Fruit fly (Drosophila melanogaster) whole organism, prepupa: ENCODE measurements around the gene TfIIFalpha.

Experiments used
- CG11762 ChIP-seq: fragments of 200-800 bp; sonication (Bioruptor generic); optimal IDR thresholded peaks from 3 replicates; lab custom pipeline; 2016; ENCODE audit warnings: missing biosample characterization, missing genetic modification characterization; ENCODE audit not compliant: insufficient read depth
- CG11902 ChIP-seq: fragments of 200-800 bp; sonication (Bioruptor generic); optimal IDR thresholded peaks from 3 replicates; lab custom pipeline; 2016; ENCODE audit warnings: missing biosample characterization, missing genetic modification characterization
- CG15336 ChIP-seq: fragments of 200-800 bp; sonication (Bioruptor generic); IDR thresholded peaks from 2 replicates; pipeline ENCODE4 v1.3.6; 2022; ENCODE audit warnings: missing biosample characterization, missing genetic modification characterization
- CG16779 ChIP-seq: fragments of 200-800 bp; sonication (Bioruptor generic); optimal IDR thresholded peaks from 3 replicates; lab custom pipeline; 2017; ENCODE audit warnings: missing biosample characterization, mild to moderate bottlenecking, missing genetic modification characterization
- CG3032 ChIP-seq: fragments of 200-800 bp; optimal IDR thresholded peaks from 2 replicates; lab custom pipeline; 2019; ENCODE audit warnings: missing biosample characterization, mild to moderate bottlenecking, missing genetic modification characterization, moderate library complexity
- CG32006 ChIP-seq: fragments of 200-800 bp; sonication (Bioruptor generic); optimal IDR thresholded peaks from 3 replicates; lab custom pipeline; 2017; ENCODE audit warnings: missing biosample characterization, mild to moderate bottlenecking, missing genetic modification characterization
- CG4318 ChIP-seq: fragments of 200-800 bp; sonication (Bioruptor generic); optimal IDR thresholded peaks from 3 replicates; lab custom pipeline; 2017; ENCODE audit warnings: missing biosample characterization, mild to moderate bottlenecking, missing genetic modification characterization
- CG6276 ChIP-seq: fragments of 200-800 bp; sonication (Bioruptor generic); optimal IDR thresholded peaks from 2 replicates; lab custom pipeline; 2017; ENCODE audit warnings: missing biosample characterization, mild to moderate bottlenecking, missing genetic modification characterization
- CG6808 ChIP-seq: fragments of 200-800 bp; sonication (Bioruptor generic); optimal IDR thresholded peaks from 3 replicates; lab custom pipeline; 2017; ENCODE audit warnings: missing biosample characterization, missing genetic modification characterization, mild to moderate bottlenecking, moderate library complexity, missing genetic modification reagents
- CG6854 ChIP-seq: fragments of 200-800 bp; sonication (Bioruptor generic); optimal IDR thresholded peaks from 2 replicates; lab custom pipeline; 2017; ENCODE audit warnings: missing biosample characterization, mild to moderate bottlenecking, missing genetic modification characterization
- CG8319 ChIP-seq: fragments of 200-800 bp; sonication (Bioruptor generic); optimal IDR thresholded peaks from 3 replicates; lab custom pipeline; 2016; ENCODE audit warnings: missing biosample characterization, missing genetic modification characterization
- Gug ChIP-seq: fragments of 200-800 bp; sonication (Bioruptor generic); IDR thresholded peaks from 2 replicates; pipeline ENCODE4 v1.3.6; 2022; ENCODE audit warnings: missing biosample characterization, missing genetic modification characterization
- Hr38 ChIP-seq: sonication (Bioruptor generic); optimal IDR thresholded peaks from 2 replicates; lab custom pipeline; 2016; ENCODE audit warnings: missing biosample characterization, missing genetic modification characterization
- Sox15 ChIP-seq: fragments of 200-800 bp; sonication (Bioruptor generic); optimal IDR thresholded peaks from 3 replicates; lab custom pipeline; 2016; ENCODE audit warnings: missing biosample characterization, missing genetic modification characterization

- TF ChIP-seq Sox15 (no peak), CG32006 (no peak), Gug (GFP tag; lab: Robert Waterston, UW) (no peak), CG11762 (GFP tag; lab: Kevin White, UChicago) (no peak), Hr38 (GFP tag; lab: Kevin White, UChicago) (no peak), CG11902 (GFP tag; lab: Kevin White, UChicago) (no peak), CG16779 (no peak), CG4318 (GFP tag; lab: Kevin White, UChicago) (no peak), CG15336 (GFP tag; lab: Robert Waterston, UW) (no peak), CG6854 (no peak), CG3032 (no peak), CG6808 (GFP tag; lab: Kevin White, UChicago) (no peak), CG6276 (no peak), CG8319 (GFP tag; lab: Kevin White, UChicago) (no peak)
Observed at dm6 chr3R:6403674-6404073, 23.4 kb downstream of the TfIIFalpha start.
